Fruit fly (Drosophila melanogaster) ovary, adult (tissue): ENCODE measurements around the gene CG14234.

Source experiments
- CG17801 ChIP-seq: fragments of 200-800 bp; optimal IDR thresholded peaks from 2 replicates; lab custom pipeline; 2019; ENCODE audit warnings: missing biosample characterization, mild to moderate bottlenecking, missing genetic modification characterization, moderate library complexity; ENCODE audit not compliant: partially characterized antibody

The CG14234 gene

DNA sequence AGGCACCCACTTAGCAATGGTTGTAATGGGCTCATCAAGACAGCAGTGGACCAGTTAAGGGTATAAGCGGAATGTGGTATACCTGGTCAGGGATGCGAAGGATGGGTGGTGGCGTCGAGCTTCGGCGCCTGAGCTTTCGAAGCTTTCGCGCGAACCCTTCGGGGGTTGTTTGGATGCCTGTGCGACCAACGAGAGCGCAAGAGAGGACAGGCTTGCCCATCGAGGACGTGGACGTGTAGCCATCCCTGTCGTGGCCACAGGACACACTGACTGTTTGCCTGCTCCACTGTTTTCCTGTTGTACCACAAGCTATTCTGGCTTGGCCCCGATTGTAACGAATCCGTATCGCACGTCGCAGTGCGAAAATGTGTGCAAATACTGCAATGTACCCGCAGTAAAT is at the start of gene CG14234:
Gene CG14234, plus strand, starts transcription at position 301 of the 400 bp plus-strand sequence.
- no peak for TF ChIP-seq CG17801 (GFP tag; lab: Kevin White, UChicago)

DNA sequence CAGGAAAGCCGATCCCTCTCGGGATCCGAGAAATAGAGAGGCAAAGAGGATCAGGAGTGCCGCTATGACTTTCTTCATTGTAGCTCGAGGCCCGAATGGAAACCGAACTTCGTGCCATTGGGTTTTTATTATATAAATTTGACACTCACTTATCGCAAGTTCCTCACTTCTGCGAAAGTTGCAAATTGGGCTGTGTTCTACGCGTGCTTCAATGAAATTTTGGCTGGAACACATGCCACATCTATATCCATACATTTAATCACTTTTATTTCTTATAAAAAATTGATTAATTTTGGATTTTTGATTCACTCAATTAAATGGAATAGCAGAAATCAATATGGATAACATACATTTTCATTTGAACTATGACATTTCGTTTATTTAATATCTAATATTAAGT is 46.5 kb upstream of the CG14234 start, which contains the start of gene CG14227:
Gene CG14227, minus strand, starts transcription at position 101 of the 400 bp plus-strand sequence.
- no peak for TF ChIP-seq CG17801 (GFP tag; lab: Kevin White, UChicago)

DNA sequence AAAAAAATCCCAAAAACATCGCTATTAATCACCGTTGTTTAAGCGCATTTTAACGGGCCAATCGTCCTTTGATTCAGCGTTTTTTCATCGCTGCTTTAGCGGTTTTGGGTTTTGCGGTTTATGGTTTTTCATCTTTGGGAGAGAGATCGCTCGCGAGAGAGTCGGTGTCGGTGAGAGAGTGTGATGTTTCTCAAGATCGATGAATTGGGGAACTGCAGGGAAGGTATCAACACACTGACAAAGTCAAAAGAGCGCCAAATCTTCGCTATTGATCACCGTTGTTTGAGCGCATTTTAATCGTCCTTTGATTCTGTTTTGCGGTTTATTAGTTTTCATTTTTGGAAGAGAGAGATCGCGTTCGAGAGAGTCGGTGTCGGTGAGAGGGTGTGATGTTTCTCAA is 45.3 kb upstream of the CG14234 start:
- no peak for TF ChIP-seq CG17801 (GFP tag; lab: Kevin White, UChicago)

DNA sequence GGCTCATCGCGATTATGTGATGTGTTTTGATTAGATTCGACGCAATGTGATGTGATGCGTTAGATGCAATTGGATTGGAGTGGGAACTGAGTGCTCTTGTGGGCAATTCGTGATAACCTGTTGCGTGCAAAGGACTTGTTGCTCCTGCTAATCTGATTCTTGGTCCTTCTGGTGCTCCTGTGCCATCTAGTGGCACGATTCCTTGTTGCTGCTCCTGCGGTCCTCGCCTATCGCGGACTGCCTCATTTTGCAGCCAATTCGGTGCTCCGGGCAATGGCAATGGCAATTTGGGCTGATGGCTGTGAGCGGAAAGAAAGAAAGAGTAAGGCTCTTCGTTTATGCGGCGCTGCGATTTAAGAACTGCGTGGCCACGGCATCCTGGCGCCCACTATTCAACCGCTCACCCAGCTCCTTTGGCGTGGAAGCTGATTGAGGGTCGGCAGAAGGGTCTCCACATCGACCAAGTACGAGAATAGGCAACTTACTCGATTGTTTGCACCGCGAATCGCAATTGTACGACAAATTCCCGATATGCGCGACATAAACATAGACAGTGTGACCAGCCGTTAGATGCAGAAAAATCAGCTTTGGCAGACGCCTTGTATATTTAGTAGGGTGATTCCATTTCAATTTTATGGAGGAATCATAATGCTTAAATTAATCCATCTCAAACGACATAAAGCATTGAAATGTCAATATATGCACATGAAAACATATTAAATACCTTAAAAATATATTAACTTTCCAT is 42.2 kb upstream of the CG14234 start, which contains the start of gene Mer:
Gene Mer, minus strand, starts transcription at position 550 of the 748 bp plus-strand sequence.
- peak; percentile 85 for TF ChIP-seq CG17801 (GFP tag; lab: Kevin White, UChicago)

DNA sequence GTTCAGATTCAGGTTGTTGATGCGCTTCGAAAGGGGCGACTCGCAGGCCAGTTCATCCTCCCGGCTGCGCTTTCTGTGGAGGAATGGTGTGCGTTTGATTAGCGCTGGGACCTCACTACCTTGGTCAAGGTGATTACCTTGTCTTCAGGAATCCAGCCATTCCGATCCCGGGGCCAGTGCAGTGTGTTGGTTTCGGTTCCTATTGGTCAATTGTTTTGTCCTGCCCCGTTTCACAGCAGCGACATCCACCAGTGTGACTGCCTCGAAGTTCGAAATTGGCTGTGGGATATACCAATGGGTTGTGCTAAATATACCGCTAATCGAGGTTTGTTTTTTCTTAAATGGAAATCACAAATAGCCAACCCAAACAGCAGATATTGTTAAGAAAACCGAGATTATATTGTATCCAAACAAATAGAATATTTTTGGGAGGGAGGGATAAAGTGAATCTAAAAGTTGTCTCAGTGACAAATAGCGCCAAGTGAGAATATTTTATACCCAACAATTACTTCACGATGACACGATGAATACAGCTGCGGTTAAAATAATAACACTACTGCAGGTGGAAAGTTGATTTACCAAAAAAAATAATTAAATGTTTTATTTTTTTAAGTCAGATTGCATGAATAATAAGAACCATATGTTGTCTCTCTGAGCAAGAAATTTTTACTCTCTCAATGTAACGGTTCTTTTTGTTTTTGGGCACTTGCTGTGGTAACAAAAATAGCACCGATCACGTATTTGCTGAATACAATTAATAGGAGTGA is 40.4 kb upstream of the CG14234 start, which contains the start of gene CG14229:
Gene CG14229, minus strand, starts transcription at position 459 of the 767 bp plus-strand sequence.
- no peak for TF ChIP-seq CG17801 (GFP tag; lab: Kevin White, UChicago)

DNA sequence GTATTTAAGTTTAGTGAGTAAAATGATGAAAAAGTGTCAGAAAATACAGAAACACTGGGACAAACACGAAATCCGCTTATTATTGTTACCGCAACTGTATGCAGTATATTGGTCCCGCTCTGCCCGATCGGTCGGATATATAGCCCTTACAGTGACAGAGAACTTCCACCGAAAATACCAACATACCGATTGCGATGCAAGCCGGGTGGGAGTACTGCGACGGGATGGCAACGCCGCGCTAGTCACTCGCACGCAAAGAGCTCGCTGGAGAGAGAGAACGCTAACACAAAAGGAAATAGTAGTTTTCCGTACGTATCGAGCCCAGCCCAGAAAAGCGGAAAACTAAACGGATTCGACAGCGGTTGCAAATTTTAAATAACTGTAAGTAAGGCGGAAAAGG is 38.5 kb upstream of the CG14234 start, which contains the start of gene Cdc42:
Gene Cdc42, plus strand, starts transcription at position 247 of the 400 bp plus-strand sequence.
- no peak for TF ChIP-seq CG17801 (GFP tag; lab: Kevin White, UChicago)

DNA sequence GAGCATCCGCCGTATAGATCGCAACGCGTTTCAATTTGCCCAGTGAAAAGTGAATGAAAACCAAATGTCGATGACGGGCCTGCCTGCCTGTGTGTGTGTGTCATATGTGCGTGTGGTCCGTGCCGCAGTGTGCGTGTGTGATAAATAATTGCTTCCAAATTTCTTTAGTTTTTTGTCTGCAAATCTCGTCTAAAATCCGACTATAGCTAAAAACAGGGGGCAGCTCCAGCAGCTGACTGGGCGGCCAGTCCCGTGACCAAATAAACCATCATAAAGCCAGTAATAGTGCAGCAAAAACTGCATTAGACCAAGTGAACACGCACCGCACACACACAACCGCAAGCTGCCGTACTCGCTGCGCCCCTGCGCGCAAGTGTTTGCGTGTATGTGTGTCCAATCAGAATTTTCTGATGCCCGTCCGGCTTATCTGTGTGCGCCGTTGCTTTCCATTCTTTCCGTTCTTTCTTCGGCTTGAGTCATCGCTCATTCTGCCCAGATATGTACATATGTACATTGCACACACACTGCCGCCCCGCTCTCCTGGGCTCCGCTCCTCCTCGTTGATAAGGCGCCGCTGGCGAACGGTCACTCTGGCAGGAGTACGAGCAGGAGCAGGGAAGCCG is 38.0 kb upstream of the CG14234 start:
- no peak for TF ChIP-seq CG17801 (GFP tag; lab: Kevin White, UChicago)

DNA sequence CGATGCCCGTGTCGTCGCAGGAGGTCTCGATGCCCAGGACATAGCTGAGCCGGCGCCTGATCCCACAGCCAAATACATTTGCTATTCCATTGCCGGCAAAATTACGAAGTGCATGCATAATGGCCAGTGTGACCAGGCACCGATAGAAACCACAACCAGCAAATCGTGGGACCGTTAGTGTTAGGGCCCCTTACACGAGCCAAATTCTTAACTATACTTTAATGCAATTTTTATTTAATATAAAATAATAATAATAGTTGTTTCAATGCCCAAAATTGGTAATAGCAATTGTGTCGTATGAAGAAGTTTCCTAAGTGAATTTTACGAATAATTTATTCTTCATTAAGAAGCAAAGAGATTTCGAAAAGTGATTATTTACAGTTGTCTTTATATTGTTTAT is 33.8 kb upstream of the CG14234 start, which contains the start of gene Tcs4:
Gene Tcs4, minus strand, starts transcription at position 145 of the 400 bp plus-strand sequence.
- peak; percentile 48 for TF ChIP-seq CG17801 (GFP tag; lab: Kevin White, UChicago)

DNA sequence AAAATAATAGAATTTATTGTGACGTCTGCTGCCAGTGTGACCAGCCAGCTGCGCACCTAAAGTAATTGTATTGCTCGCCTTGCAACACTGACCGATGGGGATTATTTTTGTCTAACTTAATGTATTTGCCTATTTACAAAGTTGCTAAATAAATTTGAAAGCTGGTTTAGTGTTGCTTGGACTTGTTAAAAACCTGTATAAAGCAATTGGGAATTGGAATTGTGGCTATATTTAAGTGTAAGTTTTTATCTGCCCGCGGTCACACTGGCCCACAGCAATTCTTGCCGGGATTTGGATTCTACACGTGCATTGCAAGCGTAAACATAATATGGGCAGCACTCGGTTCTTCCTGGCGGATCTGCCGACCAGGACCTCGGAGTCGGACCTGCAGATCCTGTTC is 31.3 kb upstream of the CG14234 start, which contains the start of the genes CG14230 and CG14232:
Gene CG14230, plus strand, starts transcription at position 94 of the 400 bp plus-strand sequence.
Gene CG14232, minus strand, starts transcription at position 177 of the 400 bp plus-strand sequence.
- peak; percentile 48 for TF ChIP-seq CG17801 (GFP tag; lab: Kevin White, UChicago)

DNA sequence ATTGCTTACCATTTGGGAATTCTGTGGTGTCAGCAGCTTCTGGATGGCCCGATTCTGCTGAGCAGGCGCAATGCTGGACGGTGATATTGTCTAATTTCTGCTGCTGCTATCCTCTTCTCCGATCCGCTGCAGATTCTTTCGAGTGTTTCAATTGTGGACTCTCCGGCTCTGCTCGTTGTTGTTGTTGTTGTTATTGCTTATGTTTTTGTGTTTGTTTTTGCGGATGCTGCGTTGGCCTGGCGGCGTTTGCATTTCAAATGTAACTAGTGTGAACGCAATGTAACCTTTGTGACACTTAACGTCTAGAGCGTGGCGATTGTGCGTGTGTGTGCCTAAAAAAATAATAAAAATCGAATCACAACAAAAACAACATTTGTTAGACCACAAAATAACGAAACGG is 23.4 kb upstream of the CG14234 start:
- no peak for TF ChIP-seq CG17801 (GFP tag; lab: Kevin White, UChicago)

DNA sequence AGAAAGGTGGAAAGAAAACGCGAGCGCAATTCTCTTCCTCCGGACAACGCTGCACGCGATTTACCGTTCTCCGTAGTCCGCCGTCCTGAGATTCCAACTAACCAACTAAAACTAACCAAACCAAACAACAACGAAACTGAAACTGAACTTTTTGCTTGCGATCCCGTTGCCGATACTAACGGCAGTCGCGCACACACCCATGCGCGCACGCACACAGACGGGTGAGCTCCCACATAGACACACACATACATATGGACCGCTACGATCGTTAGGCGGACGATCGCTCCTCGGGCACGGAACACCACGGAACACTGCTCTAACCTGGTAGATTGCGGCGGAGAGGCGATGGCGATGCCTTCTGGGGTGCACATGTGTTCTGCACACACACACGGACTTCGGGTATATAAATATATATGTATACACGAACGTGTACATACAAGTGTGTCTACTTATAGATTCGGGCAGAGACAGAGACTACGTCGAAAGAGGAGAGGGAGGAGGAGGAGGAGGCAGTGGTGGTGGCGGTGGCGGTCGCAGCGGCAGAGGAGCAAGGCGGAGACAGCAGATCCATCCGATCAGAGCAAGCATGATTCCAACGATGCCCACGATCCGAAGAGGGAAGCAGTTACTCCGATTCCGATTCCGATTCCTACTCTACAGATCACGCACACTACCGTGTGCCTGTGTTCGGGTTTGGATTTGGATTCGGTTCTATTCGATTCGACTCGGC is 22.3 kb upstream of the CG14234 start, which contains the start of gene meso18E:
Gene meso18E, minus strand, starts transcription at position 148 of the 730 bp plus-strand sequence.
- TF ChIP-seq CG17801 (GFP tag; lab: Kevin White, UChicago): no peak

DNA sequence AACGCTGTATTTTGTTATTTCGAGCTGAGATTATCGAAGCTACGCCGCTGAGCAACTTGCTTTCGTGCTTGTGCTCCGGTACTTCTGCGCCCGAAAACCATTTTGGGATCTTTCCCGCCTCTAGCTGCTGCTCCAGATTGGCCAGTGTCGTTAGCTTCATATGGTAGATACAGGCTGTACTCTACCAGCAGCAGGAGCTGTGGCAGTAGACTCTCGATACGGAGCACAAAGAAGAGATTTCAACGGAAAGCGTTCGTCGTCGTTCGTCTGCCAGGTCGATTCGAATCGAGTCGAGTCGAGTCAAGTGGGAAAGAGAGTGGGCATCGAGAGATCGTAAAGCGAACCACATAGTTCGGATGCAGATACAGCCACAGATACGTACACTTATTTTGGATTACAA is 20.6 kb upstream of the CG14234 start:
- no peak for TF ChIP-seq CG17801 (GFP tag; lab: Kevin White, UChicago)

DNA sequence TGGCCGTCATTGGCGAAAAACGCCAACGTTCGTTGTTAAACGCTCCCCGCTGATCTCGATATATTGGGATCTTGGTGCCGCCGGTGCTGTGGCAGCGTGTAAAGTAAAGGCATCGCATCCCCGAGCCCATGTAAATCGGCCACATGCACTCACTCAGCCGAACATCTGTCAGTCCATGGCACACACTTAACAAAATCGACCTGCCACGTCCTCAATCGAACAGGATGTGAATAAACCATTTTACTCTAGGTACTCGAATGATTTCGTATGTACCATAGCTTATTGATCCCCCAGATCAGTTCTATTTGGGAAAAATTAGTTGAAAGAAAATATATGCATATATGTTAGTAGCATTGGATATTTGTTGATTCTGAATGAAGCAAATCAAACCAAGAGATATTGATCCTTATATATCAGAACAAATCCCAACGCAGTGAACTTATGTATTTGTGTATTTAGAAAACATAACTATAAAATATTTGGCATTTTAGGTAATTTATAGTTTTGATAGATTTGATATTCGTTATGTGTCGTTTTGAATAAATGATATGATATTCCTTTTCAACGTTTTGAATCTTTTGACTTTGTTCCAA is 18.9 kb upstream of the CG14234 start:
- no peak for TF ChIP-seq CG17801 (GFP tag; lab: Kevin White, UChicago)
